Fruit fly (Drosophila melanogaster) whole organism, adult: ENCODE measurements around the gene CG32085.

Source experiments
- CG11617 ChIP-seq: fragments of 200-800 bp; sonication (Bioruptor generic); optimal IDR thresholded peaks from 2 replicates; lab custom pipeline; 2017; ENCODE audit warnings: mild to moderate bottlenecking, missing biosample characterization, missing genetic modification reagents, missing genetic modification characterization
- CG12768 ChIP-seq: fragments of 200-800 bp; sonication (Bioruptor generic); optimal IDR thresholded peaks from 2 replicates; lab custom pipeline; 2017; ENCODE audit warnings: missing biosample characterization, missing genetic modification characterization, mild to moderate bottlenecking, moderate library complexity, missing genetic modification reagents
- CG14711 ChIP-seq: fragments of 200-800 bp; sonication (Bioruptor generic); optimal IDR thresholded peaks from 2 replicates; lab custom pipeline; 2018; ENCODE audit warnings: missing biosample characterization, mild to moderate bottlenecking, missing genetic modification characterization, moderate library complexity
- CG1620 ChIP-seq: fragments of 200-800 bp; sonication (Bioruptor generic); optimal IDR thresholded peaks from 2 replicates; lab custom pipeline; 2016; ENCODE audit warnings: missing biosample characterization, missing genetic modification characterization
- CG5204 ChIP-seq: fragments of 200-800 bp; sonication (Bioruptor generic); optimal IDR thresholded peaks from 2 replicates; lab custom pipeline; 2016; ENCODE audit warnings: missing biosample characterization, missing genetic modification characterization
- CG7101 ChIP-seq: fragments of 200-800 bp; sonication (Bioruptor generic); optimal IDR thresholded peaks from 2 replicates; lab custom pipeline; 2018; ENCODE audit warnings: missing biosample characterization, mild to moderate bottlenecking, missing genetic modification characterization, moderate library complexity
- Crg-1 ChIP-seq: fragments of 200-800 bp; sonication (Bioruptor generic); optimal IDR thresholded peaks from 2 replicates; lab custom pipeline; 2016; ENCODE audit warnings: missing biosample characterization, missing genetic modification characterization
- Hr96 ChIP-seq: fragments of 200-800 bp; sonication (Bioruptor generic); optimal IDR thresholded peaks from 2 replicates; lab custom pipeline; 2016; ENCODE audit warnings: missing biosample characterization, missing genetic modification characterization
- Mnt ChIP-seq: fragments of 200-800 bp; sonication (Bioruptor generic); optimal IDR thresholded peaks from 2 replicates; lab custom pipeline; 2016; ENCODE audit warnings: missing biosample characterization, mild to moderate bottlenecking, missing genetic modification characterization
- bab1 ChIP-seq: fragments of 200-800 bp; sonication (Bioruptor generic); optimal IDR thresholded peaks from 3 replicates; lab custom pipeline; 2019; ENCODE audit warnings: missing biosample characterization, mild to moderate bottlenecking, missing genetic modification characterization, moderate library complexity
- kay ChIP-seq: fragments of 200-800 bp; sonication (Bioruptor generic); peaks from one replicate; lab custom pipeline; 2016; ENCODE audit warnings: missing biosample characterization, missing genetic modification characterization, borderline replicate concordance
- ovo ChIP-seq: fragments of 200-800 bp; sonication (Bioruptor generic); optimal IDR thresholded peaks from 2 replicates; lab custom pipeline; 2016; ENCODE audit warnings: missing biosample characterization, missing genetic modification characterization
- tj ChIP-seq: fragments of 200-800 bp; sonication (Bioruptor generic); optimal IDR thresholded peaks from 3 replicates; lab custom pipeline; 2017; ENCODE audit warnings: missing biosample characterization, mild to moderate bottlenecking, missing genetic modification characterization, moderate library complexity

DNA sequence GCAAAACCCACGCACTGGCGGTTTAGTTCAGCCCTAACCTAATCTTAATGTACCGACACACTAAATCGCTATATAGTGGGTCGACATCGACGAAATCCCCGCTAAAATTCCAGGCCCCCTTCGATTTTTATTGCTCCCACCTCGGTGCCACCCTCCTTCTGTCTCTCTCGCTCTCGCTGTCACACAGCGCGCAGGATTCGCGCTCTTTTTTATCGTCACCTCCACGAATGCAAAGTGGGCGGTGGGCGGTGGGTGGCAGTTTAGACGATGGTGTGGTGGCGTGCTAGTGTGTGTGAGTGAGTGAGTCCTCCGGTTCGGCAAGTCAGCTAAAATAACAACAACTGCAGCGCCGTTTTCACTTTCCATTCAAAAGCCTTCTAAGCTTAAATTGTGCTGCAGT, 78.1 kb downstream of the CG32085 start:
- TF ChIP-seq Hr96 (no peak), ovo (GFP tag; lab: Kevin White, UChicago) (no peak), CG7101 (tag; lab: Kevin White, UChicago) (no peak), bab1 (GFP tag; lab: Kevin White, UChicago) (no peak), Mnt (GFP tag; lab: Kevin White, UChicago) (no peak), CG1620 (GFP tag; lab: Kevin White, UChicago) (no peak), CG11617 (GFP tag; lab: Kevin White, UChicago) (no peak), kay (no peak), CG5204 (GFP tag; lab: Kevin White, UChicago) (no peak), CG14711 (tag; lab: Kevin White, UChicago) (no peak), CG12768 (GFP tag; lab: Kevin White, UChicago) (no peak), tj (no peak), Crg-1 (no peak)
